Fruit fly (Drosophila melanogaster) whole organism, embryonic: ENCODE data around the gene Nup98-96.

Experiments
- ATbp ChIP-seq: fragments of 200-800 bp; sonication (Bioruptor generic); optimal IDR thresholded peaks from 2 replicates; lab custom pipeline; 2017; ENCODE audit warnings: missing biosample characterization, mild to moderate bottlenecking, missing genetic modification characterization, missing genetic modification reagents
- Aef1 ChIP-seq: fragments of 200-800 bp; sonication (Bioruptor generic); IDR thresholded peaks from 3 replicates; pipeline ENCODE4 v1.3.6; 2022; ENCODE audit warnings: missing biosample characterization, missing genetic modification characterization
- Atf-2 ChIP-seq: fragments of 200-800 bp; sonication (Bioruptor generic); optimal IDR thresholded peaks from 2 replicates; lab custom pipeline; 2016; ENCODE audit warnings: missing biosample characterization, missing genetic modification characterization
- BEAF-32 ChIP-seq: fragments of 200-800 bp; sonication (Bioruptor generic); optimal IDR thresholded peaks from 3 replicates; lab custom pipeline; 2017; ENCODE audit warnings: missing biosample characterization, missing genetic modification characterization, mild to moderate bottlenecking, moderate library complexity, missing genetic modification reagents
- CG10431 ChIP-seq: fragments of 200-800 bp; sonication (Bioruptor generic); optimal IDR thresholded peaks from 3 replicates; lab custom pipeline; 2018; ENCODE audit warnings: missing biosample characterization, mild to moderate bottlenecking, missing genetic modification characterization
- CG11456 ChIP-seq: fragments of 200-800 bp; sonication (Bioruptor generic); IDR thresholded peaks from 3 replicates; pipeline ENCODE4 v1.3.6; 2022; ENCODE audit warnings: missing biosample characterization, missing genetic modification characterization
- CG11504 ChIP-seq: fragments of 200-800 bp; sonication (Bioruptor generic); optimal IDR thresholded peaks from 3 replicates; lab custom pipeline; 2019; ENCODE audit warnings: missing biosample characterization, mild to moderate bottlenecking, missing genetic modification characterization, moderate library complexity
- CG11695 ChIP-seq: fragments of 200-800 bp; sonication (Bioruptor generic); IDR thresholded peaks from 3 replicates; pipeline ENCODE4 v1.3.6; 2022; ENCODE audit warnings: missing biosample characterization, missing genetic modification characterization
- CG1233 ChIP-seq: fragments of 200-800 bp; sonication (Bioruptor generic); optimal IDR thresholded peaks from 4 replicates; lab custom pipeline; 2018; ENCODE audit warnings: missing biosample characterization, mild to moderate bottlenecking, missing genetic modification characterization
- CG13424 ChIP-seq: fragments of 200-800 bp; sonication (Bioruptor generic); optimal IDR thresholded peaks from 2 replicates; lab custom pipeline; 2019; ENCODE audit warnings: missing biosample characterization, mild to moderate bottlenecking, missing genetic modification characterization, moderate library complexity
- CG14441 ChIP-seq: fragments of 200-800 bp; sonication (Bioruptor generic); IDR thresholded peaks from 2 replicates; pipeline ENCODE4 v1.3.6; 2022; ENCODE audit warnings: missing biosample characterization, missing genetic modification characterization
- CG16813 ChIP-seq: fragments of 200-800 bp; sonication (Bioruptor generic); IDR thresholded peaks from 3 replicates; pipeline ENCODE4 v1.3.6; 2022; ENCODE audit warnings: missing biosample characterization, missing genetic modification characterization; ENCODE audit not compliant: partially characterized antibody
- CG17568 ChIP-seq: fragments of 200-800 bp; sonication (Bioruptor generic); optimal IDR thresholded peaks from 2 replicates; lab custom pipeline; 2018; ENCODE audit warnings: missing biosample characterization, mild to moderate bottlenecking, missing genetic modification characterization, moderate library complexity
- CG2712 ChIP-seq: fragments of 200-800 bp; optimal IDR thresholded peaks from 3 replicates; lab custom pipeline; 2019; ENCODE audit warnings: missing biosample characterization, mild to moderate bottlenecking, missing genetic modification characterization, moderate library complexity
- CG30020 ChIP-seq: fragments of 200-800 bp; optimal IDR thresholded peaks from 2 replicates; lab custom pipeline; 2019; ENCODE audit warnings: missing biosample characterization, mild to moderate bottlenecking, missing genetic modification characterization, moderate library complexity
- CG31388 ChIP-seq: fragments of 200-800 bp; sonication (Bioruptor generic); optimal IDR thresholded peaks from 2 replicates; lab custom pipeline; 2016; ENCODE audit warnings: missing biosample characterization, missing genetic modification characterization
- CG5245 ChIP-seq: fragments of 200-800 bp; sonication (Bioruptor generic); optimal IDR thresholded peaks from 3 replicates; lab custom pipeline; 2016; ENCODE audit warnings: missing biosample characterization, missing genetic modification characterization
- CG6689 ChIP-seq: fragments of 200-800 bp; sonication (Bioruptor generic); IDR thresholded peaks from 2 replicates; pipeline ENCODE4 v1.3.6; 2022; ENCODE audit warnings: missing biosample characterization, missing genetic modification characterization
- CG7745 ChIP-seq: fragments of 200-800 bp; sonication (Bioruptor generic); optimal IDR thresholded peaks from 2 replicates; lab custom pipeline; 2018; ENCODE audit warnings: missing biosample characterization, mild to moderate bottlenecking, missing genetic modification characterization, moderate library complexity
- CG7786 ChIP-seq: fragments of 200-800 bp; sonication (Bioruptor generic); optimal IDR thresholded peaks from 2 replicates; lab custom pipeline; 2016; ENCODE audit warnings: missing biosample characterization, missing genetic modification characterization
- CG7963 ChIP-seq: fragments of 200-800 bp; sonication (Bioruptor generic); IDR thresholded peaks from 3 replicates; pipeline ENCODE4 v1.3.6; 2022; ENCODE audit warnings: missing biosample characterization, missing genetic modification characterization; ENCODE audit not compliant: partially characterized antibody
- CG8924 ChIP-seq: fragments of 200-800 bp; optimal IDR thresholded peaks from 3 replicates; lab custom pipeline; 2019; ENCODE audit warnings: missing biosample characterization, mild to moderate bottlenecking, missing genetic modification characterization, moderate library complexity
- CG9215 ChIP-seq: fragments of 200-800 bp; sonication (Bioruptor generic); IDR thresholded peaks from 2 replicates; pipeline ENCODE4 v1.3.6; 2022; ENCODE audit warnings: missing biosample characterization, missing genetic modification characterization
- CrebB ChIP-seq: fragments of 200-800 bp; sonication (Bioruptor generic); optimal IDR thresholded peaks from 3 replicates; lab custom pipeline; 2018; ENCODE audit warnings: missing biosample characterization, mild to moderate bottlenecking, missing genetic modification characterization
- D ChIP-seq, 2 experiments: fragments of 200-800 bp in 1 of 2; fragments of >200 bp in 1 of 2; sonication (Bioruptor generic) in 1 of 2; optimal IDR thresholded peaks; 2 replicates in 1 of 2; 3 replicates in 1 of 2; lab custom pipeline; 2017; ENCODE audit warnings: mild to moderate bottlenecking in 1 of 2, missing biosample characterization in 1 of 2, missing genetic modification characterization in 1 of 2, missing genetic modification reagents in 1 of 2
- Eip74EF ChIP-seq, 2 experiments: fragments of 200-800 bp in 1 of 2; fragments of >200 bp in 1 of 2; sonication (Bioruptor generic) in 1 of 2; optimal IDR thresholded peaks; 2 replicates each; lab custom pipeline; 2017 to 2019; ENCODE audit warnings: missing biosample characterization in 2 of 2, missing genetic modification characterization in 2 of 2, mild to moderate bottlenecking in 1 of 2, moderate library complexity in 1 of 2
- Ets97D ChIP-seq: fragments of 200-800 bp; sonication (Bioruptor generic); optimal IDR thresholded peaks from 3 replicates; lab custom pipeline; 2016; ENCODE audit warnings: missing biosample characterization, missing genetic modification characterization
- Gsc ChIP-seq: fragments of 200-800 bp; sonication (Bioruptor generic); IDR thresholded peaks from 2 replicates; pipeline ENCODE4 v1.3.6; 2022; ENCODE audit warnings: missing biosample characterization, missing genetic modification characterization
- Lpt ChIP-seq: fragments of >200 bp; optimal IDR thresholded peaks from 2 replicates; lab custom pipeline; 2018; ENCODE audit warnings: missing biosample characterization, missing genetic modification characterization
- Max ChIP-seq: fragments of 200-800 bp; sonication (Bioruptor generic); optimal IDR thresholded peaks from 2 replicates; lab custom pipeline; 2016; ENCODE audit warnings: missing biosample characterization, mild to moderate bottlenecking, missing genetic modification characterization
- Oaz ChIP-seq: fragments of 200-800 bp; sonication (Bioruptor generic); IDR thresholded peaks from 2 replicates; pipeline ENCODE4 v1.3.6; 2022; ENCODE audit warnings: missing biosample characterization, missing genetic modification characterization
- Pdp1 ChIP-seq, 2 experiments: fragments of 200-800 bp; sonication (Bioruptor generic); optimal IDR thresholded peaks; 3 replicates each; lab custom pipeline; 2016; ENCODE audit warnings: missing biosample characterization in 2 of 2, missing genetic modification characterization in 2 of 2, mild to moderate bottlenecking in 1 of 2, moderate library complexity in 1 of 2
- Sin3A ChIP-seq: fragments of >200 bp; optimal IDR thresholded peaks from 2 replicates; lab custom pipeline; 2018
- Six4 ChIP-seq: fragments of 200-800 bp; sonication (Bioruptor generic); optimal IDR thresholded peaks from 2 replicates; lab custom pipeline; 2016; ENCODE audit warnings: missing biosample characterization, missing genetic modification characterization
- Tbp ChIP-seq: fragments of >200 bp; optimal IDR thresholded peaks from 2 replicates; lab custom pipeline; 2018; ENCODE audit warnings: missing biosample characterization, missing genetic modification characterization
- Xrp1 ChIP-seq: fragments of 200-800 bp; sonication (Bioruptor generic); IDR thresholded peaks from 2 replicates; pipeline ENCODE4 v1.3.6; 2022; ENCODE audit warnings: missing biosample characterization, missing genetic modification characterization
- ap ChIP-seq: fragments of 200-800 bp; sonication (Bioruptor generic); IDR thresholded peaks from 2 replicates; pipeline ENCODE4 v1.3.6; 2022; ENCODE audit warnings: missing biosample characterization, missing genetic modification characterization
- disco-r ChIP-seq: fragments of 200-800 bp; sonication (Bioruptor generic); optimal IDR thresholded peaks from 2 replicates; lab custom pipeline; 2016; ENCODE audit warnings: missing biosample characterization, missing genetic modification characterization
- fd102C ChIP-seq: fragments of 200-800 bp; sonication (Bioruptor generic); optimal IDR thresholded peaks from 2 replicates; lab custom pipeline; 2018; ENCODE audit warnings: missing biosample characterization, mild to moderate bottlenecking, missing genetic modification characterization, moderate library complexity
- gsb ChIP-seq: fragments of 200-800 bp; sonication (Bioruptor generic); IDR thresholded peaks from 2 replicates; pipeline ENCODE4 v1.3.6; 2022; ENCODE audit warnings: missing biosample characterization, missing genetic modification characterization
- gt ChIP-seq: fragments of 200-800 bp; sonication (Bioruptor generic); IDR thresholded peaks from 2 replicates; pipeline ENCODE4 v1.3.6; 2022; ENCODE audit warnings: missing biosample characterization, missing genetic modification characterization
- h ChIP-seq: fragments of >200 bp; optimal IDR thresholded peaks from 2 replicates; lab custom pipeline; 2017
- kah ChIP-seq: fragments of 200-800 bp; sonication (Bioruptor generic); optimal IDR thresholded peaks from 2 replicates; lab custom pipeline; 2018; ENCODE audit warnings: missing biosample characterization, mild to moderate bottlenecking, missing genetic modification characterization
- nerfin-2 ChIP-seq: fragments of 200-800 bp; sonication (Bioruptor generic); IDR thresholded peaks from 2 replicates; pipeline ENCODE4 v1.3.6; 2022; ENCODE audit warnings: missing biosample characterization, missing genetic modification characterization; ENCODE audit not compliant: partially characterized antibody
- pan ChIP-seq, 4 experiments: fragments of >200 bp in 3 of 4; fragments of 200-800 bp in 1 of 4; sonication (Bioruptor generic) in 1 of 4; optimal IDR thresholded peaks in 3 of 4; IDR thresholded peaks in 1 of 4; 2 replicates each; pipeline versions ENCODE4 v1.3.6 to Lab custom; 2017 to 2022; ENCODE audit warnings: missing biosample characterization in 2 of 4, missing genetic modification characterization in 2 of 4, mixed read lengths in 1 of 4
- pita ChIP-seq: fragments of 200-800 bp; sonication (Bioruptor generic); optimal IDR thresholded peaks from 2 replicates; lab custom pipeline; 2017; ENCODE audit warnings: missing biosample characterization, mild to moderate bottlenecking, missing genetic modification characterization
- pzg ChIP-seq: fragments of 200-800 bp; sonication (Bioruptor generic); optimal IDR thresholded peaks from 3 replicates; lab custom pipeline; 2018; ENCODE audit warnings: missing biosample characterization, mild to moderate bottlenecking, missing genetic modification characterization, moderate library complexity
- ranshi ChIP-seq: fragments of 200-800 bp; sonication (Bioruptor generic); IDR thresholded peaks from 2 replicates; pipeline ENCODE4 v1.3.6; 2022; ENCODE audit warnings: missing biosample characterization, missing genetic modification characterization

Gene Nup98-96

DNA sequence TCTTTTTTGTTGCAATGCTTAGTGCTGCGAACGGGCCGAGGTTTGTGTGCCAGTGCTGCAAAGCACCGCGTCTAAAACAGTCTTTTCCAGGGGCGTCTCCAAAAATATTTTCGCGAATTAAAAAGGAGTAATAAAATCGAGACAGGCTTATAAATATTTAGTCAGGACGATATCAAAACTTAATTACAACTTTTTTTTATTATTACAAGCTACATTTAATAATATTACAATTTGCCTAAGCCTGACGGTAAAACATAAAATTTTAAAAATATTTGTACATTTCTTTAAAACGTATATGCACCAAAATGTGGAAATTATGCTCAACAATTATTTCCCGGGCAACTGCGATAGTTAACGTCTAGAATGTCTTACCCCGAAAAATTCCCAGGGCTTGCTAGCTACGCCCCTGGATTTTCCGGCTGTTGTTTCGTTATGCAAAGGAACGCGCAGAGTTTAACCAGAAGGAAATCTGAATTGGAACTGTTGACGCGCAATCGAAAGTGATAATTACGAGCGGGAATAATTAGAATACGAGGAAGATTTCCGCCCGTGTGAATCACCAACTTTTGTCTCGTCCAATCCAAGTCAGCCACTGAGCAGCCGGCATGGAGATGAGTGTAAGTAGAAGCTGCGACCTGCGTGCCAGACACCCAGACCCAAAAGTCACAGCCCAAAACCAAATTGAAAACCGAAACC lies 23.4 kb downstream of the Nup98-96 start, which contains the start of the genes PTPMT1 and Hrd3 (continued):
- TF ChIP-seq CrebB (tag; lab: Kevin White, UChicago), result peak; percentile 92
- TF ChIP-seq CG2712 (tag; lab: Kevin White, UChicago), result peak; percentile 99
- TF ChIP-seq Oaz (GFP tag; lab: Robert Waterston, UW), result peak; percentile 92
- peak; percentile 99 for TF ChIP-seq Pdp1 (GFP tag; optimal IDR thresholded peaks at IDR 0.05; lab: Kevin White, UChicago)
- peak; percentile 95 for TF ChIP-seq CG11456 (GFP tag; lab: Robert Waterston, UW)
- peak; percentile 64 for TF ChIP-seq BEAF-32 (GFP tag; lab: Kevin White, UChicago)
- TF ChIP-seq pan (optimal IDR thresholded peaks at IDR 0.05; lab: Kevin White, UChicago), result no peak
- TF ChIP-seq pan (GFP tag; optimal IDR thresholded peaks at IDR 0.05 in 1 of 2, IDR thresholded peaks at IDR 0.05 in 1 of 2), result peak in 1 of 2 experiments; percentile 93
- TF ChIP-seq CG5245 (GFP tag; lab: Kevin White, UChicago), result peak; percentile 97
- TF ChIP-seq Max, result peak; percentile 99
- no peak for TF ChIP-seq nerfin-2 (GFP tag; lab: Robert Waterston, UW)
- TF ChIP-seq CG30020 (tag; lab: Kevin White, UChicago), result peak; percentile 92
- peak; percentile 73 for TF ChIP-seq fd102C
- peak; percentile 98 for TF ChIP-seq Six4 (GFP tag; lab: Kevin White, UChicago)
- TF ChIP-seq CG10431 (GFP tag; lab: Kevin White, UChicago), result peak; percentile 93
- TF ChIP-seq Ets97D (GFP tag; lab: Kevin White, UChicago), result peak; percentile 92
- TF ChIP-seq CG14441 (GFP tag; lab: Robert Waterston, UW), result peak; percentile 96
- TF ChIP-seq Xrp1 (GFP tag; lab: Robert Waterston, UW), result peak; percentile 97
- peak; percentile 96 for TF ChIP-seq ATbp
- TF ChIP-seq CG31388 (GFP tag; lab: Kevin White, UChicago), result peak; percentile 96
- peak in 1 of 2 experiments; percentile 98 for TF ChIP-seq Eip74EF (GFP tag; optimal IDR thresholded peaks at IDR 0.05; lab: Kevin White, UChicago)
- no peak for TF ChIP-seq CG7963
- TF ChIP-seq CG11504 (tag; lab: Kevin White, UChicago), result peak; percentile 98
- TF ChIP-seq CG7786 (GFP tag; lab: Kevin White, UChicago), result peak; percentile 97
- TF ChIP-seq disco-r (GFP tag; lab: Kevin White, UChicago), result peak; percentile 93
- no peak for TF ChIP-seq Lpt (GFP tag; lab: Kevin White, UChicago)
- peak; percentile 97 for TF ChIP-seq Atf-2
- TF ChIP-seq gt (GFP tag; lab: Robert Waterston, UW), result peak; percentile 92
- peak; percentile 96; the same call in 1 of the 2 replicates for TF ChIP-seq ranshi
- TF ChIP-seq CG6689, result peak; percentile 98
- TF ChIP-seq CG11695 (GFP tag; lab: Robert Waterston, UW), result peak; percentile 97
- no peak for TF ChIP-seq D (optimal IDR thresholded peaks at IDR 0.05; lab: Kevin White, UChicago)
- TF ChIP-seq D (GFP tag; optimal IDR thresholded peaks at IDR 0.05; lab: Kevin White, UChicago), result peak; percentile 99
- TF ChIP-seq pzg (GFP tag; lab: Kevin White, UChicago), result peak; percentile 44
- TF ChIP-seq CG13424 (tag; lab: Kevin White, UChicago), result peak; percentile 99
- peak; percentile 90 for TF ChIP-seq Gsc (GFP tag; lab: Robert Waterston, UW)
- TF ChIP-seq Aef1 (GFP tag; lab: Robert Waterston, UW), result peak; percentile 95
- peak; percentile 92 for TF ChIP-seq ap (GFP tag; lab: Robert Waterston, UW)
- peak; percentile 69 for TF ChIP-seq Sin3A (lab: Kevin White, UChicago)
- TF ChIP-seq CG7745 (tag; lab: Kevin White, UChicago), result no peak
- TF ChIP-seq CG16813 (GFP tag; lab: Robert Waterston, UW), result peak; percentile 53; the same call in 2 of the 3 replicates
- TF ChIP-seq CG8924 (tag; lab: Kevin White, UChicago), result peak; percentile 99
- no peak for TF ChIP-seq h
- no peak for TF ChIP-seq pita (GFP tag; lab: Kevin White, UChicago)
- TF ChIP-seq Tbp, result no peak
- peak; percentile 94 for TF ChIP-seq gsb (GFP tag; lab: Robert Waterston, UW)
- peak; percentile 99 for TF ChIP-seq CG1233 (GFP tag; lab: Kevin White, UChicago)
- TF ChIP-seq kah (GFP tag; lab: Kevin White, UChicago), result peak; percentile 93
- no peak for TF ChIP-seq CG17568
- TF ChIP-seq CG9215 (GFP tag; lab: Robert Waterston, UW), result peak; percentile 98
